Fruit fly (Drosophila melanogaster) whole organism, prepupa: ENCODE results near the gene Hsc70-3.

Experiments used
- Blimp-1 ChIP-seq: fragments of 200-800 bp; sonication (Bioruptor generic); optimal IDR thresholded peaks from 3 replicates; lab custom pipeline; 2017; ENCODE audit warnings: missing biosample characterization, missing genetic modification characterization, mild to moderate bottlenecking, moderate library complexity, missing genetic modification reagents
- CG10631 ChIP-seq: fragments of 200-800 bp; sonication (Bioruptor generic); optimal IDR thresholded peaks from 2 replicates; lab custom pipeline; 2016; ENCODE audit warnings: missing biosample characterization, missing genetic modification characterization
- CG10669 ChIP-seq: fragments of 200-800 bp; sonication (Bioruptor generic); optimal IDR thresholded peaks from 3 replicates; lab custom pipeline; 2018; ENCODE audit warnings: missing biosample characterization, mild to moderate bottlenecking, missing genetic modification characterization, moderate library complexity
- CG11294 ChIP-seq: fragments of 200-800 bp; sonication (Bioruptor generic); IDR thresholded peaks from 2 replicates; pipeline ENCODE4 v1.3.6; 2022; ENCODE audit warnings: missing biosample characterization, missing genetic modification characterization
- CG11902 ChIP-seq: fragments of 200-800 bp; sonication (Bioruptor generic); optimal IDR thresholded peaks from 3 replicates; lab custom pipeline; 2016; ENCODE audit warnings: missing biosample characterization, missing genetic modification characterization
- CG15336 ChIP-seq: fragments of 200-800 bp; sonication (Bioruptor generic); IDR thresholded peaks from 2 replicates; pipeline ENCODE4 v1.3.6; 2022; ENCODE audit warnings: missing biosample characterization, missing genetic modification characterization
- CG1621 ChIP-seq: fragments of 200-800 bp; sonication (Bioruptor generic); optimal IDR thresholded peaks from 3 replicates; lab custom pipeline; 2018; ENCODE audit warnings: missing biosample characterization, mild to moderate bottlenecking, missing genetic modification characterization
- CG3032 ChIP-seq: fragments of 200-800 bp; optimal IDR thresholded peaks from 2 replicates; lab custom pipeline; 2019; ENCODE audit warnings: missing biosample characterization, mild to moderate bottlenecking, missing genetic modification characterization, moderate library complexity
- CG32006 ChIP-seq: fragments of 200-800 bp; sonication (Bioruptor generic); optimal IDR thresholded peaks from 3 replicates; lab custom pipeline; 2017; ENCODE audit warnings: missing biosample characterization, mild to moderate bottlenecking, missing genetic modification characterization
- CG34406 ChIP-seq: fragments of 200-800 bp; sonication (Bioruptor generic); optimal IDR thresholded peaks from 3 replicates; lab custom pipeline; 2016; ENCODE audit warnings: missing biosample characterization, missing genetic modification characterization
- CG3919 ChIP-seq: fragments of 200-800 bp; sonication (Bioruptor generic); optimal IDR thresholded peaks from 3 replicates; lab custom pipeline; 2016; ENCODE audit warnings: missing biosample characterization, missing genetic modification characterization
- CG4318 ChIP-seq: fragments of 200-800 bp; sonication (Bioruptor generic); optimal IDR thresholded peaks from 3 replicates; lab custom pipeline; 2017; ENCODE audit warnings: missing biosample characterization, mild to moderate bottlenecking, missing genetic modification characterization
- CG6163 ChIP-seq: fragments of 200-800 bp; sonication (Bioruptor generic); IDR thresholded peaks from 3 replicates; pipeline ENCODE4 v1.3.6; 2022; ENCODE audit warnings: missing biosample characterization, missing genetic modification characterization
- CG6276 ChIP-seq: fragments of 200-800 bp; sonication (Bioruptor generic); optimal IDR thresholded peaks from 2 replicates; lab custom pipeline; 2017; ENCODE audit warnings: missing biosample characterization, mild to moderate bottlenecking, missing genetic modification characterization
- CG6808 ChIP-seq: fragments of 200-800 bp; sonication (Bioruptor generic); optimal IDR thresholded peaks from 3 replicates; lab custom pipeline; 2017; ENCODE audit warnings: missing biosample characterization, missing genetic modification characterization, mild to moderate bottlenecking, moderate library complexity, missing genetic modification reagents
- CG6854 ChIP-seq: fragments of 200-800 bp; sonication (Bioruptor generic); optimal IDR thresholded peaks from 2 replicates; lab custom pipeline; 2017; ENCODE audit warnings: missing biosample characterization, mild to moderate bottlenecking, missing genetic modification characterization
- CG7368 ChIP-seq: fragments of 200-800 bp; sonication (Bioruptor generic); optimal IDR thresholded peaks from 3 replicates; lab custom pipeline; 2016; ENCODE audit warnings: missing biosample characterization, missing genetic modification characterization
- CG8119 ChIP-seq: fragments of 200-800 bp; sonication (Bioruptor generic); IDR thresholded peaks from 3 replicates; pipeline ENCODE4 v1.3.6; 2022; ENCODE audit warnings: missing biosample characterization, missing genetic modification characterization
- CG8632 ChIP-seq: fragments of 200-800 bp; sonication (Bioruptor generic); optimal IDR thresholded peaks from 3 replicates; lab custom pipeline; 2016; ENCODE audit warnings: missing biosample characterization, missing genetic modification characterization
- CG9139 ChIP-seq: fragments of 200-800 bp; sonication (Bioruptor generic); optimal IDR thresholded peaks from 3 replicates; lab custom pipeline; 2017; ENCODE audit warnings: missing biosample characterization, mild to moderate bottlenecking, missing genetic modification characterization
- Eip75B ChIP-seq: fragments of 200-800 bp; sonication (Bioruptor generic); optimal IDR thresholded peaks from 3 replicates; lab custom pipeline; 2016; ENCODE audit warnings: missing biosample characterization, missing genetic modification characterization
- Eip78C ChIP-seq: fragments of 200-800 bp; sonication (Bioruptor generic); peaks from one replicate; lab custom pipeline; 2016; ENCODE audit warnings: missing biosample characterization, missing genetic modification characterization
- Eip93F ChIP-seq: fragments of 200-800 bp; sonication (Bioruptor generic); optimal IDR thresholded peaks from 2 replicates; lab custom pipeline; 2016; ENCODE audit warnings: missing biosample characterization, mild to moderate bottlenecking, missing genetic modification characterization
- Ets21C ChIP-seq: fragments of 200-800 bp; sonication (Bioruptor generic); optimal IDR thresholded peaks from 3 replicates; lab custom pipeline; 2016; ENCODE audit warnings: missing biosample characterization, missing genetic modification characterization
- Ets96B ChIP-seq: fragments of 200-800 bp; optimal IDR thresholded peaks from 2 replicates; lab custom pipeline; 2019; ENCODE audit warnings: missing biosample characterization, mild to moderate bottlenecking, missing genetic modification characterization, moderate library complexity
- Gug ChIP-seq: fragments of 200-800 bp; sonication (Bioruptor generic); IDR thresholded peaks from 2 replicates; pipeline ENCODE4 v1.3.6; 2022; ENCODE audit warnings: missing biosample characterization, missing genetic modification characterization
- Hr38 ChIP-seq: sonication (Bioruptor generic); optimal IDR thresholded peaks from 2 replicates; lab custom pipeline; 2016; ENCODE audit warnings: missing biosample characterization, missing genetic modification characterization
- Met ChIP-seq: fragments of 200-800 bp; sonication (Bioruptor generic); optimal IDR thresholded peaks from 3 replicates; lab custom pipeline; 2016; ENCODE audit warnings: missing biosample characterization, missing genetic modification characterization
- OdsH ChIP-seq: fragments of 200-800 bp; sonication (Bioruptor generic); optimal IDR thresholded peaks from 3 replicates; lab custom pipeline; 2016; ENCODE audit warnings: missing biosample characterization, missing genetic modification characterization
- Smox ChIP-seq: fragments of 200-800 bp; sonication (Bioruptor generic); optimal IDR thresholded peaks from 3 replicates; lab custom pipeline; 2016; ENCODE audit warnings: missing biosample characterization, missing genetic modification characterization
- Sox14 ChIP-seq: fragments of 200-800 bp; sonication (Bioruptor generic); optimal IDR thresholded peaks from 3 replicates; lab custom pipeline; 2016; ENCODE audit warnings: missing biosample characterization, missing genetic modification characterization
- achi ChIP-seq: fragments of 200-800 bp; sonication (Bioruptor generic); optimal IDR thresholded peaks from 3 replicates; lab custom pipeline; 2016; ENCODE audit warnings: missing biosample characterization, missing genetic modification characterization
- acj6 ChIP-seq: fragments of 200-800 bp; sonication (Bioruptor generic); optimal IDR thresholded peaks from 3 replicates; lab custom pipeline; 2016; ENCODE audit warnings: missing biosample characterization, missing genetic modification characterization
- cyc ChIP-seq: fragments of 200-800 bp; sonication (Bioruptor generic); optimal IDR thresholded peaks from 3 replicates; lab custom pipeline; 2016; ENCODE audit warnings: missing biosample characterization, missing genetic modification characterization
- dsx ChIP-seq: fragments of 200-800 bp; optimal IDR thresholded peaks from 3 replicates; lab custom pipeline; 2019; ENCODE audit warnings: missing biosample characterization, mild to moderate bottlenecking, missing genetic modification characterization, moderate library complexity; ENCODE audit not compliant: poor library complexity, severe bottlenecking
- eg ChIP-seq: fragments of 200-800 bp; sonication (Bioruptor generic); IDR thresholded peaks from 3 replicates; pipeline ENCODE4 v1.3.6; 2022; ENCODE audit warnings: missing biosample characterization, missing genetic modification characterization
- esn ChIP-seq: fragments of 200-800 bp; sonication (Bioruptor generic); optimal IDR thresholded peaks from 2 replicates; lab custom pipeline; 2016; ENCODE audit warnings: missing biosample characterization, mild to moderate bottlenecking, missing genetic modification characterization, moderate library complexity
- fkh ChIP-seq: fragments of 200-800 bp; sonication (Bioruptor generic); optimal IDR thresholded peaks from 3 replicates; lab custom pipeline; 2017; ENCODE audit warnings: missing biosample characterization, mild to moderate bottlenecking, missing genetic modification characterization, moderate library complexity
- lz ChIP-seq: fragments of 200-800 bp; sonication (Bioruptor generic); optimal IDR thresholded peaks from 3 replicates; lab custom pipeline; 2016; ENCODE audit warnings: missing biosample characterization, missing genetic modification characterization
- net ChIP-seq: fragments of 200-800 bp; sonication (Bioruptor generic); optimal IDR thresholded peaks from 3 replicates; lab custom pipeline; 2016; ENCODE audit warnings: missing biosample characterization, missing genetic modification characterization
- pdm3 ChIP-seq: fragments of 200-800 bp; sonication (Bioruptor generic); optimal IDR thresholded peaks from 3 replicates; lab custom pipeline; 2016; ENCODE audit warnings: missing biosample characterization, missing genetic modification characterization
- salr ChIP-seq, 2 experiments: fragments of 200-800 bp; sonication (Bioruptor generic); optimal IDR thresholded peaks; 3 replicates each; lab custom pipeline; 2016 to 2018; ENCODE audit warnings: missing biosample characterization in 2 of 2, missing genetic modification characterization in 2 of 2, mild to moderate bottlenecking in 1 of 2
- ss ChIP-seq, 2 experiments: fragments of 200-800 bp; sonication (Bioruptor generic); optimal IDR thresholded peaks; 2 replicates in 1 of 2; 3 replicates in 1 of 2; lab custom pipeline; 2017 to 2018; ENCODE audit warnings: mild to moderate bottlenecking in 2 of 2, missing biosample characterization in 2 of 2, missing genetic modification characterization in 2 of 2, moderate library complexity in 1 of 2
- svp ChIP-seq: fragments of 200-800 bp; sonication (Bioruptor generic); peaks from one replicate; lab custom pipeline; 2016; ENCODE audit warnings: missing biosample characterization, missing genetic modification characterization
- topi ChIP-seq: fragments of 200-800 bp; sonication (Bioruptor generic); optimal IDR thresholded peaks from 3 replicates; lab custom pipeline; 2016; ENCODE audit warnings: missing biosample characterization, missing genetic modification characterization
- vri ChIP-seq: fragments of 200-800 bp; sonication (Bioruptor generic); optimal IDR thresholded peaks from 3 replicates; lab custom pipeline; 2016; ENCODE audit warnings: missing biosample characterization, mild to moderate bottlenecking, missing genetic modification characterization

The Hsc70-3 gene

DNA sequence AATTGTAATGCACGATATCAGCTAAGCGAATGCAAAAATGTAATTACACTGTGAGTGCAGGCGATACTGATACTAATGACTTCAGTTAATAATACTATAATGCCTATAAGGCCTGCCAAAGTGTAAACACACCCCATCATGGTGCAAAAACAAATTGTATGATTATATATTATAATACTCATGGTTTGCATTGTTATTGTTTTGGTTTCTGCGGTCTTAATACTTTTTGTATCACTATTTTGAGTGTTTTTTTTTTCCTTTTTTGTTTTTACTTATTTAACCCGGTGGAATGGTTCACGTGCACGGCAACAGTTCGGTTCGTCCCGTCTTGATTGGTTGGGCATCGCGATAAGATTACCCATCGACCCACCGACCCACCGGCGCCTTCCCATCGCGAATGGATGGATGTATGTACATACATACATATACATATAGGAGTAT lies 6.8 kb upstream of the Hsc70-3 start:
- TF ChIP-seq OdsH (peak; percentile 5), CG32006 (GFP tag; lab: Kevin White, UChicago) (peak; percentile 24), Gug (GFP tag; lab: Robert Waterston, UW) (no peak), net (GFP tag; lab: Kevin White, UChicago) (no peak), ss (GFP tag; optimal IDR thresholded peaks at IDR 0.05; lab: Kevin White, UChicago) (peak in 1 of 2 experiments; percentile 44), CG8119 (GFP tag; lab: Robert Waterston, UW) (no peak), Hr38 (GFP tag; lab: Kevin White, UChicago) (no peak), CG3032 (tag; lab: Kevin White, UChicago) (no peak), CG6276 (GFP tag; lab: Kevin White, UChicago) (no peak), salr (GFP tag; optimal IDR thresholded peaks at IDR 0.05; lab: Kevin White, UChicago) (no peak), CG1621 (tag; lab: Kevin White, UChicago) (no peak), CG10631 (GFP tag; lab: Kevin White, UChicago) (no peak), svp (GFP tag; lab: Kevin White, UChicago) (peak; percentile 97), cyc (no peak), lz (GFP tag; lab: Kevin White, UChicago) (no peak), CG8632 (no peak), CG9139 (GFP tag; lab: Kevin White, UChicago) (no peak), Ets21C (GFP tag; lab: Kevin White, UChicago) (no peak), CG6854 (no peak), eg (GFP tag; lab: Robert Waterston, UW) (no peak), fkh (GFP tag; lab: Kevin White, UChicago) (no peak), Eip78C (peak; percentile 51), CG3919 (no peak), CG34406 (GFP tag; lab: Kevin White, UChicago) (no peak), Met (GFP tag; lab: Kevin White, UChicago) (no peak), CG4318 (GFP tag; lab: Kevin White, UChicago) (no peak), acj6 (no peak), Smox (GFP tag; lab: Kevin White, UChicago) (no peak), vri (peak; percentile 24), CG11294 (GFP tag; lab: Robert Waterston, UW) (no peak)

DNA sequence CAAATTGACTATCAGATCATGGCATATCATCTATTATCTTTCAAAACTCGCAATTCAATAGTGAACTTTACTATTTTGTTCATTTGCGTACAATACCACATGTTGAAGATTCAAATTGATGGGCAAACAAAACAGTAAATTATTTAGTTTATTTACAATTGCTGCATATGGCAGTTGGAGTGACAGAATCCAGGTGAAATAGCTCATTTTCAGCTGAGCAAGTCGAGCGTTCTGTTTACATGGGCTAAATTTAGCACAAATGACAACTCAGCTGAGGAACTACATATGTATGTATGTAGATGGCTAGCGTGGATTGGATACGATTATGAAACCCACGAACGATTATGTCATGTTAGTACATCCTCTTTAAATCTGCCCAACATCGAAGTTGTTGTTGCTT lies 5.9 kb upstream of the Hsc70-3 start:
- TF ChIP-seq CG3919 (no peak), fkh (GFP tag; lab: Kevin White, UChicago) (peak; percentile 54), pdm3 (GFP tag; lab: Kevin White, UChicago) (no peak), vri (peak; percentile 44), Ets96B (no peak), dsx (no peak), Smox (GFP tag; lab: Kevin White, UChicago) (no peak)

DNA sequence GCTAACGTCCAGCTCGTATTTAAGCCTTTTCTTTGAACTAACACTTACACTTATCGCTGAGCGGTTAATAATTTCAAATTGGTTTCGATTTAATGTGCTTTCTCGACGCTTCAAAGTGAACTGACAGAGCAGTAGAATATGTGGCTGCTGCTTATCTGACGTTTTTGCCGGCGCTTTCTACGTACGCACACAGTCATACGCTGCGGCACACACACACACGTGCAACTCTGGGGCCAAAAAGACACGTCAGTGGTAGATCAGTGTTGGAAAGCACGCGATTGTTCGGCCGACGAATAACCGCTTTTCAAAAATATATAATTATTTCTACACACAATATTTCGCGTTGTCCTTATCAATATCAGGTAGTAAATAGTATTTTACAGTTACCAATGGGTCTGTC lies 721 bp downstream of the Hsc70-3 start:
- TF ChIP-seq CG7368 (GFP tag; lab: Kevin White, UChicago) (no peak), esn (GFP tag; lab: Kevin White, UChicago) (peak; percentile 29), Sox14 (GFP tag; lab: Kevin White, UChicago) (no peak), cyc (no peak), CG15336 (0 out of 2 replicates have a peak, but pooled peaks have one; percentile 12), Eip78C (peak; percentile 41), CG10631 (GFP tag; lab: Kevin White, UChicago) (no peak), eg (GFP tag; lab: Robert Waterston, UW) (0 out of 3 replicates have a peak, but pooled peaks have one; percentile 41), Eip75B (GFP tag; lab: Kevin White, UChicago) (no peak), Blimp-1 (no peak), CG6808 (GFP tag; lab: Kevin White, UChicago) (peak; percentile 37), CG6163 (peak; percentile 38; the same call in 1 of the 3 replicates), CG8632 (no peak), CG1621 (tag; lab: Kevin White, UChicago) (peak; percentile 37), svp (GFP tag; lab: Kevin White, UChicago) (peak; percentile 87), CG9139 (GFP tag; lab: Kevin White, UChicago) (no peak), CG11902 (GFP tag; lab: Kevin White, UChicago) (no peak), vri (peak; percentile 46), achi (peak; percentile 88), dsx (peak; percentile 7), ss (GFP tag; optimal IDR thresholded peaks at IDR 0.05; lab: Kevin White, UChicago) (peak in 1 of 2 experiments; percentile 35), topi (GFP tag; lab: Kevin White, UChicago) (peak; percentile 7), CG3919 (peak; percentile 12), acj6 (no peak), CG6854 (peak; percentile 19), Met (GFP tag; lab: Kevin White, UChicago) (peak; percentile 37), CG11294 (GFP tag; lab: Robert Waterston, UW) (no peak), Eip93F (GFP tag; lab: Kevin White, UChicago) (peak; percentile 46), Gug (GFP tag; lab: Robert Waterston, UW) (no peak), CG10669 (GFP tag; lab: Kevin White, UChicago) (no peak), lz (GFP tag; lab: Kevin White, UChicago) (no peak)
